Fruit fly (Drosophila melanogaster): ENCODE measurements around the gene CG46440.

The CG46440 gene

dm6 chrX:15837530-15837929 lies 20.1 kb downstream of the CG46440 start, which contains the start of gene CG8565:
TSS of gene CG8565 (plus strand) at chrX:15837830.
- TF ChIP-seq ey (GFP tag; optimal IDR thresholded peaks at IDR 0.05): no peak
- TF ChIP-seq Vsx2 (GFP tag; optimal IDR thresholded peaks at IDR 0.05; ENCODE audit: partially characterized antibody): no peak
- TF ChIP-seq jim (GFP tag; optimal IDR thresholded peaks at IDR 0.05): no peak
- no peak for TF ChIP-seq Rel (GFP tag; optimal IDR thresholded peaks at IDR 0.05)
- no peak for TF ChIP-seq Rel (tag; optimal IDR thresholded peaks at IDR 0.05)
- no peak for TF ChIP-seq CG32264 (GFP tag; optimal IDR thresholded peaks at IDR 0.05)
- TF ChIP-seq Myc (optimal IDR thresholded peaks at IDR 0.05): no peak
- TF ChIP-seq Abd-B (GFP tag; optimal IDR thresholded peaks at IDR 0.05): no peak
- no peak for TF ChIP-seq Dif (GFP tag; optimal IDR thresholded peaks at IDR 0.05; ENCODE audit: partially characterized antibody)
- no peak for TF ChIP-seq Hr83 (GFP tag; optimal IDR thresholded peaks at IDR 0.05; ENCODE audit: poor library complexity, severe bottlenecking)
- TF ChIP-seq dmrt93B (GFP tag; optimal IDR thresholded peaks at IDR 0.05): no peak
- TF ChIP-seq rgr (GFP tag; optimal IDR thresholded peaks at IDR 0.05): no peak
- no peak for TF ChIP-seq CrebA (GFP tag; optimal IDR thresholded peaks at IDR 0.05; ENCODE audit: borderline replicate concordance)
- no peak for TF ChIP-seq foxo (GFP tag; optimal IDR thresholded peaks at IDR 0.05)
- TF ChIP-seq usp (GFP tag; optimal IDR thresholded peaks at IDR 0.05): no peak
- no peak for TF ChIP-seq Mio (GFP tag; optimal IDR thresholded peaks at IDR 0.05)
- no peak for TF ChIP-seq Sp1 (GFP tag; optimal IDR thresholded peaks at IDR 0.05)

dm6 chrX:15835393-15835792 lies 22.2 kb downstream of the CG46440 start, which contains the start of gene Chc:
TSS of gene Chc (minus strand) at chrX:15835490.
- TF ChIP-seq Hnf4 (GFP tag; optimal IDR thresholded peaks at IDR 0.05): peak; percentile 55
- TF ChIP-seq Hr83 (GFP tag; optimal IDR thresholded peaks at IDR 0.05; ENCODE audit: poor library complexity, severe bottlenecking): peak; percentile 21
- TF ChIP-seq dmrt93B (GFP tag; optimal IDR thresholded peaks at IDR 0.05): no peak
- peak; percentile 20 for TF ChIP-seq jim (GFP tag; optimal IDR thresholded peaks at IDR 0.05)
- TF ChIP-seq h (GFP tag; optimal IDR thresholded peaks at IDR 0.05): peak; percentile 9
- no peak for TF ChIP-seq lola (GFP tag; optimal IDR thresholded peaks at IDR 0.05)
- peak; percentile 36 for TF ChIP-seq rgr (GFP tag; optimal IDR thresholded peaks at IDR 0.05)
- peak; percentile 50 for TF ChIP-seq brk (GFP tag; optimal IDR thresholded peaks at IDR 0.05)
- peak in 1 of 2 experiments; percentile 16 for TF ChIP-seq foxo (GFP tag; optimal IDR thresholded peaks at IDR 0.05)
- peak; percentile 72 for TF ChIP-seq tai (GFP tag; optimal IDR thresholded peaks at IDR 0.05)
- peak; percentile 49 for TF ChIP-seq woc (GFP tag; optimal IDR thresholded peaks at IDR 0.05)
- no peak for TF ChIP-seq psq (GFP tag; optimal IDR thresholded peaks at IDR 0.05)

- TF ChIP-seq CG9705 (GFP tag; optimal IDR thresholded peaks at IDR 0.05) (no peak), woc (GFP tag; optimal IDR thresholded peaks at IDR 0.05) (peak; percentile 47), Hnf4 (GFP tag; optimal IDR thresholded peaks at IDR 0.05) (peak; percentile 23), sv (GFP tag; optimal IDR thresholded peaks at IDR 0.05) (no peak), GATAd (GFP tag; optimal IDR thresholded peaks at IDR 0.05) (no peak), Jra (GFP tag; optimal IDR thresholded peaks at IDR 0.05) (peak; percentile 27), Vsx2 (GFP tag; optimal IDR thresholded peaks at IDR 0.05; ENCODE audit: partially characterized antibody) (peak; percentile 63), CrebA (GFP tag; optimal IDR thresholded peaks at IDR 0.05; ENCODE audit: borderline replicate concordance) (no peak), dmrt93B (GFP tag; optimal IDR thresholded peaks at IDR 0.05) (no peak), CG32264 (GFP tag; optimal IDR thresholded peaks at IDR 0.05) (no peak), foxo (GFP tag; optimal IDR thresholded peaks at IDR 0.05) (peak in 1 of 2 experiments; percentile 3), Hr83 (GFP tag; optimal IDR thresholded peaks at IDR 0.05; ENCODE audit: poor library complexity, severe bottlenecking) (peak; percentile 5), lola (GFP tag; optimal IDR thresholded peaks at IDR 0.05) (no peak), Hr78 (GFP tag; optimal IDR thresholded peaks at IDR 0.05) (no peak), Sp1 (GFP tag; optimal IDR thresholded peaks at IDR 0.05) (no peak), dsf (GFP tag; optimal IDR thresholded peaks at IDR 0.05; ENCODE audit: borderline replicate concordance) (no peak), N (GFP tag; optimal IDR thresholded peaks at IDR 0.05) (peak; percentile 26), psq (GFP tag; optimal IDR thresholded peaks at IDR 0.05) (no peak), Dfd (GFP tag; optimal IDR thresholded peaks at IDR 0.05) (no peak), br (GFP tag; optimal IDR thresholded peaks at IDR 0.05) (no peak), Mio (GFP tag; optimal IDR thresholded peaks at IDR 0.05) (no peak), brk (GFP tag; optimal IDR thresholded peaks at IDR 0.05) (peak; percentile 46), Dif (GFP tag; optimal IDR thresholded peaks at IDR 0.05; ENCODE audit: partially characterized antibody) (peak; percentile 86), rgr (GFP tag; optimal IDR thresholded peaks at IDR 0.05) (no peak), dl (GFP tag; optimal IDR thresholded peaks at IDR 0.05; ENCODE audit: insufficient read depth in 1 of 2, partially characterized antibody in 2 of 2) (peak; percentile 49 to 85), Rel (GFP tag; optimal IDR thresholded peaks at IDR 0.05) (no peak), Rel (tag; optimal IDR thresholded peaks at IDR 0.05) (peak; percentile 95), h (GFP tag; optimal IDR thresholded peaks at IDR 0.05) (peak; percentile 8), pan (optimal IDR thresholded peaks at IDR 0.05) (no peak)
Measured at dm6 chrX:15834594-15835236, 22.9 kb downstream of the CG46440 start.

Data from whole organism, wandering third instar larva.